Fruit fly (Drosophila melanogaster) whole organism, pupa: ENCODE data around the gene eco.
A peak's percentile ranks its signal among the peaks of the same experiment; 100 is the strongest.

Experiments used
- CG12605 ChIP-seq: fragments of 200-800 bp; sonication (Bioruptor generic); IDR thresholded peaks from 2 replicates; pipeline ENCODE4 v1.3.6; 2022; ENCODE audit warnings: missing biosample characterization, missing genetic modification characterization
- CG13204 ChIP-seq: fragments of 200-800 bp; sonication (Bioruptor generic); optimal IDR thresholded peaks from 2 replicates; lab custom pipeline; 2018; ENCODE audit warnings: missing biosample characterization, mild to moderate bottlenecking, missing genetic modification characterization, moderate library complexity
- CG4496 ChIP-seq: fragments of 200-800 bp; sonication (Bioruptor generic); IDR thresholded peaks from 3 replicates; pipeline ENCODE4 v1.3.6; 2022; ENCODE audit warnings: missing biosample characterization, missing genetic modification characterization
- CG8159 ChIP-seq: fragments of 200-800 bp; sonication (Bioruptor generic); optimal IDR thresholded peaks from 3 replicates; lab custom pipeline; 2018; ENCODE audit warnings: missing biosample characterization, mild to moderate bottlenecking, missing genetic modification characterization, moderate library complexity
- CG8301 ChIP-seq: fragments of 200-800 bp; sonication (Bioruptor generic); optimal IDR thresholded peaks from 2 replicates; lab custom pipeline; 2018; ENCODE audit warnings: missing biosample characterization, mild to moderate bottlenecking, missing genetic modification characterization
- EcR ChIP-seq: fragments of 200-800 bp; sonication (Bioruptor generic); optimal IDR thresholded peaks from 3 replicates; lab custom pipeline; 2019; ENCODE audit warnings: missing biosample characterization, missing genetic modification characterization, mild to moderate bottlenecking, moderate library complexity, missing genetic modification reagents
- Ets98B ChIP-seq: fragments of 200-800 bp; sonication (Bioruptor generic); IDR thresholded peaks from 2 replicates; pipeline ENCODE4 v1.3.6; 2022; ENCODE audit warnings: missing biosample characterization, missing genetic modification characterization
- Pif1B ChIP-seq: fragments of 200-800 bp; sonication (Bioruptor generic); optimal IDR thresholded peaks from 3 replicates; lab custom pipeline; 2016; ENCODE audit warnings: missing biosample characterization, missing genetic modification characterization
- Snoo ChIP-seq: fragments of 200-800 bp; sonication (Bioruptor generic); optimal IDR thresholded peaks from 3 replicates; lab custom pipeline; 2017; ENCODE audit warnings: missing biosample characterization, mild to moderate bottlenecking, missing genetic modification characterization, inconsistent platforms
- rn ChIP-seq: fragments of 200-800 bp; sonication (Bioruptor generic); IDR thresholded peaks from 2 replicates; pipeline ENCODE4 v1.3.6; 2022; ENCODE audit warnings: missing biosample characterization, missing genetic modification characterization

dm6 chr3L:7380395-7380794 lies 41.3 kb upstream of the eco start:
- TF ChIP-seq EcR = peak; percentile 54
- TF ChIP-seq Snoo (tag; lab: Kevin White, UChicago) = no peak
- no peak for TF ChIP-seq CG4496 (GFP tag; lab: Robert Waterston, UW)
- no peak for TF ChIP-seq CG8301
- TF ChIP-seq CG12605 (GFP tag; lab: Robert Waterston, UW) = no peak
- TF ChIP-seq Pif1B (GFP tag; lab: Kevin White, UChicago) = no peak
- TF ChIP-seq rn (GFP tag; lab: Robert Waterston, UW) = no peak
- TF ChIP-seq Ets98B = no peak
- TF ChIP-seq CG13204 (GFP tag; lab: Kevin White, UChicago) = no peak
- no peak for TF ChIP-seq CG8159 (tag; lab: Kevin White, UChicago)
